Fruit fly (Drosophila melanogaster) whole organism, adult: ENCODE results near the gene CG43074.

Source experiments
- CG11617 ChIP-seq: fragments of 200-800 bp; sonication (Bioruptor generic); optimal IDR thresholded peaks from 2 replicates; lab custom pipeline; 2017; ENCODE audit warnings: mild to moderate bottlenecking, missing biosample characterization, missing genetic modification reagents, missing genetic modification characterization
- CG12768 ChIP-seq: fragments of 200-800 bp; sonication (Bioruptor generic); optimal IDR thresholded peaks from 2 replicates; lab custom pipeline; 2017; ENCODE audit warnings: missing biosample characterization, missing genetic modification characterization, mild to moderate bottlenecking, moderate library complexity, missing genetic modification reagents
- CG1620 ChIP-seq: fragments of 200-800 bp; sonication (Bioruptor generic); optimal IDR thresholded peaks from 2 replicates; lab custom pipeline; 2016; ENCODE audit warnings: missing biosample characterization, missing genetic modification characterization
- CG7045 ChIP-seq: fragments of 200-800 bp; sonication (Bioruptor generic); optimal IDR thresholded peaks from 2 replicates; lab custom pipeline; 2017; ENCODE audit warnings: missing biosample characterization, mild to moderate bottlenecking, missing genetic modification characterization
- CG7101 ChIP-seq: fragments of 200-800 bp; sonication (Bioruptor generic); optimal IDR thresholded peaks from 2 replicates; lab custom pipeline; 2018; ENCODE audit warnings: missing biosample characterization, mild to moderate bottlenecking, missing genetic modification characterization, moderate library complexity
- Crg-1 ChIP-seq: fragments of 200-800 bp; sonication (Bioruptor generic); optimal IDR thresholded peaks from 2 replicates; lab custom pipeline; 2016; ENCODE audit warnings: missing biosample characterization, missing genetic modification characterization
- bab1 ChIP-seq: fragments of 200-800 bp; sonication (Bioruptor generic); optimal IDR thresholded peaks from 3 replicates; lab custom pipeline; 2019; ENCODE audit warnings: missing biosample characterization, mild to moderate bottlenecking, missing genetic modification characterization, moderate library complexity
- cnc ChIP-seq, 2 experiments: fragments of >200 bp; optimal IDR thresholded peaks; 2 replicates each; lab custom pipeline; 2017
- kay ChIP-seq: fragments of 200-800 bp; sonication (Bioruptor generic); peaks from one replicate; lab custom pipeline; 2016; ENCODE audit warnings: missing biosample characterization, missing genetic modification characterization, borderline replicate concordance
- pad ChIP-seq: fragments of 200-800 bp; sonication (Bioruptor generic); optimal IDR thresholded peaks from 3 replicates; lab custom pipeline; 2017; ENCODE audit warnings: missing biosample characterization, missing genetic modification characterization, mild to moderate bottlenecking, moderate library complexity, missing genetic modification reagents
- tj ChIP-seq: fragments of 200-800 bp; sonication (Bioruptor generic); optimal IDR thresholded peaks from 3 replicates; lab custom pipeline; 2017; ENCODE audit warnings: missing biosample characterization, mild to moderate bottlenecking, missing genetic modification characterization, moderate library complexity
- toe ChIP-seq: fragments of 200-800 bp; sonication (Bioruptor generic); optimal IDR thresholded peaks from 2 replicates; lab custom pipeline; 2016; ENCODE audit warnings: missing biosample characterization, missing genetic modification characterization

DNA sequence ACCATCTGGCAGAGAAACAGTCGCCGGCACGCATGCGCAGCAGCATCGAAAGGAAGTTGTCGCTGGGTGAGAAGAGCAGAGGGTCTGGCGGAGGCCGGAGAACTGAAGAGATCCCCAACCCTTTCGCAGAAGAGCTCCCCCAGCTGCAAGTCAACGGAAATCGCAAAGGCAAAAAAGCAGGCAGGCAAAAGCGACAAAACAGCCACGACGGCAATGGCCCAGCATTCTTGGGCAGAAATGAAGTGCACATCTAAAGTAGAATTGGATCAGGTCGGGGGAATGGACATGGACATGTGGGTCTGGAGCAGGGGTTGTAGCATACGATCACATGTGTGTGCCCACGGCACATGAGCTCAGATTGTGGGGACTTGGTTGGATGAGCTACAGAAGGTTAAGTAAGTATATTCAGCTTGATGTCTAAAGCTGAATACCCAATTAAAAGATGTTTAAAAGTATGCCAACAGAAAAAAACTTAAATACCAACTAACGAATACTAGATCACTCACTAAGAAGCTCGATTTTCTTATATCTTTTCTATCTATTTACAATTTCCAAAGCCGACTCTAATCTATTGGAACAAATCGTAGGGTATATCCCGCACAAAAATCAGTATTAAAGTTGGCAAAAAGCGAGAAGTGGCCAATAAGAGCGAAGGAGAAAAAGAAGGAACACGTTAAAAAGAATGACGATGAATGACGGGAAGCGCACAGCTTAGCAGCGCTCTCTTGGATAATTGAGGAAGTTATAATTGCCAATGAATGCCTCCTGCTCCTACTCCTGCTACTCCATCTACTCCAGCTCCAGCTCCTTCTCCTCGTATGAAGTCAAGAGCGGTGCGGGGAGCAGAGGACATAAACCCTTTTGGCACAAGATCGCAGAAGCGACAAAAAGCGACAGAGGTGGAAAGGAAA is 42.4 kb downstream of the CG43074 start:
- TF ChIP-seq bab1 (GFP tag; lab: Kevin White, UChicago), result no peak
- TF ChIP-seq pad (GFP tag; lab: Kevin White, UChicago), result no peak
- no peak for TF ChIP-seq Crg-1 (GFP tag; lab: Kevin White, UChicago)
- no peak for TF ChIP-seq kay (GFP tag; lab: Kevin White, UChicago)
- no peak for TF ChIP-seq tj (GFP tag; lab: Kevin White, UChicago)
- TF ChIP-seq CG7101 (tag; lab: Kevin White, UChicago), result no peak
- no peak for TF ChIP-seq CG11617 (GFP tag; lab: Kevin White, UChicago)
- TF ChIP-seq CG7045, result no peak
- no peak for TF ChIP-seq cnc (optimal IDR thresholded peaks at IDR 0.05; lab: Kevin White, UChicago)
- no peak for TF ChIP-seq toe
- no peak for TF ChIP-seq CG1620 (GFP tag; lab: Kevin White, UChicago)
- TF ChIP-seq CG12768 (GFP tag; lab: Kevin White, UChicago), result no peak
